Worm (Caenorhabditis elegans): ENCODE data around the gene bus-19.

bus-19 gene

ce11 chrV:12895772-12896171 is 23.9 kb downstream of the bus-19 start, which contains the start of gene ttbk-7:
Gene ttbk-7 (minus strand): TSS chrV:12895872.
- TF ChIP-seq nhr-111 (GFP tag; optimal IDR thresholded peaks at IDR 0.05): no peak
- peak in 1 of 2 experiments; percentile 61 for TF ChIP-seq unc-62 (GFP tag; optimal IDR thresholded peaks at IDR 0.05 in 1 of 2)
- no peak for TF ChIP-seq unc-62 (tag; optimal IDR thresholded peaks at IDR 0.05)
- no peak for TF ChIP-seq T20F7.1 (GFP tag; optimal IDR thresholded peaks at IDR 0.05)

- TF ChIP-seq daf-16 (GFP tag; optimal IDR thresholded peaks at IDR 0.05) (peak in 1 of 2 experiments; percentile 31), daf-16 (tag; optimal IDR thresholded peaks at IDR 0.05) (no peak), hlh-11 (tag; optimal IDR thresholded peaks at IDR 0.05) (peak; percentile 32), pha-4 (GFP tag; IDR thresholded peaks at IDR 0.05) (no peak), pha-4 (tag; optimal IDR thresholded peaks at IDR 0.05) (no peak)
These were observed 25.0 kb downstream of the bus-19 start for ce11 chrV:12896850-12897249.

- TF ChIP-seq nhr-28 (tag; optimal IDR thresholded peaks at IDR 0.05) (no peak), jun-1 (tag; optimal IDR thresholded peaks at IDR 0.05) (no peak), dmd-9 (GFP tag; IDR thresholded peaks at IDR 0.05) (no peak), ceh-32 (tag; optimal IDR thresholded peaks at IDR 0.05; ENCODE audit: poor library complexity) (no peak), duxl-1 (tag; optimal IDR thresholded peaks at IDR 0.05; ENCODE audit: poor library complexity) (no peak), F37D6.2 (tag; optimal IDR thresholded peaks at IDR 0.05) (no peak), hlh-30 (tag; optimal IDR thresholded peaks at IDR 0.05; ENCODE audit: insufficient read depth) (no peak), F44E2.7 (GFP tag; IDR thresholded peaks at IDR 0.05) (no peak), lin-38 (GFP tag; IDR thresholded peaks at IDR 0.05) (no peak), hlh-11 (tag; optimal IDR thresholded peaks at IDR 0.05) (no peak), D1046.2 (GFP tag; IDR thresholded peaks at IDR 0.05) (no peak), Y105C5A.15 (GFP tag; IDR thresholded peaks at IDR 0.05) (no peak), zfp-3 (GFP tag; conservative IDR thresholded peaks at IDR 0.05) (no peak), Y75B8A.6 (GFP tag; IDR thresholded peaks at IDR 0.05) (no peak), dmd-6 (GFP tag; IDR thresholded peaks at IDR 0.05) (no peak)
These were observed 25.5 kb downstream of the bus-19 start for ce11 chrV:12897338-12897737.

ce11 chrV:12898583-12899232 is 26.9 kb downstream of the bus-19 start:
- TF ChIP-seq lir-3 (tag; optimal IDR thresholded peaks at IDR 0.05) (no peak), daf-19 (GFP tag; conservative IDR thresholded peaks at IDR 0.05) (no peak), lin-39 (tag; optimal IDR thresholded peaks at IDR 0.05) (no peak), ceh-20 (GFP tag; IDR thresholded peaks at IDR 0.05) (0 out of 2 replicates have a peak, but pooled peaks have one; percentile 29), unc-62 (GFP tag; optimal IDR thresholded peaks at IDR 0.05 in 1 of 2) (peak in 1 of 2 experiments; percentile 76), unc-62 (tag; optimal IDR thresholded peaks at IDR 0.05) (no peak), lsy-2 (tag; optimal IDR thresholded peaks at IDR 0.05) (peak in 1 of 2 experiments; percentile 17), Y105C5A.15 (GFP tag; IDR thresholded peaks at IDR 0.05) (no peak), aha-1 (tag) (peak; percentile 43)

- no peak for TF ChIP-seq snpc-4 (tag; optimal IDR thresholded peaks at IDR 0.05)
- TF ChIP-seq aha-1 (tag): peak; percentile 49
- TF ChIP-seq ces-1 (GFP tag; optimal IDR thresholded peaks at IDR 0.05): peak; percentile 46
These were observed 29.4 kb downstream of the bus-19 start for ce11 chrV:12901301-12901700.

- TF ChIP-seq lin-13 (GFP tag; optimal IDR thresholded peaks at IDR 0.05) (no peak), hif-1 (tag; optimal IDR thresholded peaks at IDR 0.05) (no peak), zip-2 (tag; optimal IDR thresholded peaks at IDR 0.05) (no peak)
These were observed 32.2 kb downstream of the bus-19 start, which contains the start of gene ttr-27 for ce11 chrV:12904054-12904453. Gene ttr-27 (minus strand): TSS chrV:12904098.

All from whole organism, L4 larva.